Worm (Caenorhabditis elegans) whole organism, young adult: ENCODE results near the gene K10B3.1.

Experiments
- D2030.7 ChIP-seq: fragments of 200-800 bp; sonication (Bioruptor generic); IDR thresholded peaks from 2 replicates; pipeline ENCODE4 v1.3.6; 2022; ENCODE audit warnings: missing genetic modification reagents, missing genetic modification characterization, missing compliant biosample characterization
- ZK185.1 ChIP-seq: sonication (generic microtip); optimal IDR thresholded peaks from 2 replicates; lab custom pipeline; 2016; ENCODE audit warnings: mild to moderate bottlenecking, missing genetic modification characterization, missing compliant biosample characterization; ENCODE audit not compliant: poor library complexity, severe bottlenecking
- ceh-79 ChIP-seq: sonication (generic microtip); optimal IDR thresholded peaks from 2 replicates; lab custom pipeline; 2017; ENCODE audit warnings: mild to moderate bottlenecking, missing genetic modification characterization, missing compliant biosample characterization
- ceh-91 ChIP-seq: fragments of 200-800 bp; sonication (Bioruptor generic); IDR thresholded peaks from 2 replicates; pipeline ENCODE4 v1.3.6; 2022; ENCODE audit warnings: missing genetic modification reagents, missing genetic modification characterization, missing compliant biosample characterization
- efl-1 ChIP-seq: fragments of 150-350 bp; optimal IDR thresholded peaks from 2 replicates; lab custom pipeline; 2014; ENCODE audit warnings: missing biosample characterization, missing genetic modification reagents, missing genetic modification characterization
- egl-44 ChIP-seq: fragments of 200-800 bp; sonication (Bioruptor generic); IDR thresholded peaks from 2 replicates; pipeline ENCODE4 v1.3.6; 2022; ENCODE audit warnings: missing genetic modification reagents, missing genetic modification characterization, missing compliant biosample characterization
- nhr-90 ChIP-seq: sonication (generic microtip); optimal IDR thresholded peaks from 2 replicates; lab custom pipeline; 2016; ENCODE audit warnings: missing genotype, mild to moderate bottlenecking, missing genetic modification characterization, missing compliant biosample characterization
- sea-2 ChIP-seq: fragments of 200-800 bp; sonication (Bioruptor generic); IDR thresholded peaks from 2 replicates; pipeline ENCODE4 v1.3.6; 2022; ENCODE audit warnings: missing genetic modification characterization, missing compliant biosample characterization

DNA sequence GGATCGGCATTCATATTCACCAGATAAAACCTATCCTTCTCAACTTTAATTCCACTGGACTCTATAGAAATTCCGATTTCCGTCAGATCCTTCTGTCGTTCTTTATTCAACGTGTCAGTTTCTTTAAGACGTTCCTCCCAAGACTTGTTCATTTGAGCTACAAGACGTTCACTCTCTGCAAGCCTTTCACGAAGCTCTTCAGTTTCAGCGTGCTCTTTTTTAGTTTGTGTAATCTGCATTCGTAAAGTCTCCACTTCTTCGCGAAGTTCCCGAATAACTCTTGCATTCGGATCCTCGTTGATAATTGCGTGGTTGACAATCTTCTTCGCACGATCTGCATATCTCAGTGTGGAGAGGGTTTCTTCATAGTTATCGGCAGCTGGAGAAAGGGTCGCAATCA is 41.4 kb downstream of the K10B3.1 start:
- TF ChIP-seq efl-1 (GFP tag; lab: Kevin White, UChicago) (no peak), egl-44 (GFP tag; lab: Robert Waterston, UW) (no peak), ZK185.1 (tag; lab: Kevin White, UChicago) (no peak), ceh-79 (tag; lab: Kevin White, UChicago) (no peak), sea-2 (GFP tag; lab: Robert Waterston, UW) (no peak), D2030.7 (GFP tag; lab: Robert Waterston, UW) (no peak), ceh-91 (GFP tag; lab: Robert Waterston, UW) (no peak), nhr-90 (tag; lab: Kevin White, UChicago) (no peak)
